Worm (Caenorhabditis elegans) whole organism, L1 larva: Measurements from ENCODE around the gene asp-19.

Experiments
- fos-1 ChIP-seq: fragments of 150-350 bp; optimal IDR thresholded peaks from 2 replicates; lab custom pipeline; 2014; ENCODE audit warnings: missing biosample characterization, missing genetic modification characterization
- lin-35 ChIP-seq, 2 experiments: fragments of 150-350 bp; optimal IDR thresholded peaks; 2 replicates each; lab custom pipeline; 2014; ENCODE audit warnings: missing biosample characterization in 2 of 2, missing genetic modification characterization in 2 of 2, missing genetic modification reagents in 2 of 2

ce11 chrV:18725858-18726257 lies 3.3 kb downstream of the asp-19 start:
- TF ChIP-seq lin-35 (GFP tag; optimal IDR thresholded peaks at IDR 0.05; lab: Kevin White, UChicago) (no peak), fos-1 (tag; lab: Kevin White, UChicago) (no peak)
